Worm (Caenorhabditis elegans) whole organism, L4/young adult: ENCODE results near the gene C09B8.3.

Experiments
- W03F9.2 ChIP-seq: fragments of 150-350 bp; optimal IDR thresholded peaks from 2 replicates; lab custom pipeline; 2014; ENCODE audit warnings: missing biosample characterization, missing genetic modification characterization
- him-1 ChIP-seq: sonication (generic microtip); optimal IDR thresholded peaks from 2 replicates; lab custom pipeline; 2016; ENCODE audit warnings: missing genotype, missing genetic modification reagents, missing genetic modification characterization, missing compliant biosample characterization

DNA sequence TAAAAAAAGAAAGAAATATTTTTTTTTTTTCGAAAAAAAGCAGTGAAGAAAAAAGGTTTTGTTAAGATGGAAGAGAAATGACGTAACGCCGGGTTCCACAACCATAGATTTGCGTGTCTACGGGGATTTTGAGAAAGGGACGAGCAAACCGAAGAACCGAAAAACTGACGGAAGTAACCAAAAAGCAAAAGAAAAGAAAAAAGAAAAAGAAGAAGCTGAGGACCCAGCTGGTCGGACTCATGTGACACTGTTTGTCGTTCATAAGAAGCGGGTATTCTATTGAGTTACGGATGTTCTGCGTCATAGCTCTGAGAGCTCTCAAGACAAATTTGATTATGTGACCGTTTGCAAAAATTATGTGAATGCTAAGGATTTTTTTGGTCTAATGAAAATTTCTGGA lies 27.7 kb downstream of the C09B8.3 start:
- TF ChIP-seq W03F9.2 (tag; lab: Kevin White, UChicago) (no peak), him-1 (tag; lab: Kevin White, UChicago) (peak; percentile 20)
